Worm (Caenorhabditis elegans): ENCODE results near the gene K08D9.6.

DNA sequence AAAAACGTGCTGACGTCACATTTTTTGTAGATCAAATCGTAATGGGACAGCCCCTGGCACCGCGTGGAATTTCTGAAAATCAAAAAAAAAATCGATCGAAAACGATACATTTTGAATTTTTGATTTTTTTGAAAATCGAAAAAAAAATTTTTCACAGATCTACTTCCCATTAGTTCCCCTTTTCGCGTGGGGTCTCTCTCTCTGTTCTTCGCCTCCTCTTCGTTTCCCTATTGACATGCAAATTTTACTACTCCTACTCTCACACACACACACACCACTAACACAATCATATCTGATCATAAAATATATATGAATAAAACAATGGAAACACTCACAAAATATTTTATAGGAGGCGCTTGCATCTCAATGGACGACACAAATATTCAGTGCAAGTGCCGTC lies 16.2 kb downstream of the K08D9.6 start:
- TF ChIP-seq nhr-76 (tag; optimal IDR thresholded peaks at IDR 0.05) (no peak), unc-62 (GFP tag; optimal IDR thresholded peaks at IDR 0.05) (no peak), lin-13 (tag; optimal IDR thresholded peaks at IDR 0.05) (no peak), nhr-28 (tag; optimal IDR thresholded peaks at IDR 0.05) (no peak), ceh-83 (GFP tag; optimal IDR thresholded peaks at IDR 0.05) (no peak), flh-1 (GFP tag; optimal IDR thresholded peaks at IDR 0.05) (no peak), pha-4 (tag; optimal IDR thresholded peaks at IDR 0.05) (no peak), hlh-1 (tag; optimal IDR thresholded peaks at IDR 0.05) (no peak), ztf-11 (tag; optimal IDR thresholded peaks at IDR 0.05) (no peak), nhr-237 (tag; optimal IDR thresholded peaks at IDR 0.05) (no peak)

Measured in whole organism, mixed stage, embryonic.